Worm (Caenorhabditis elegans) whole organism, mixed stage, embryonic: ENCODE measurements around the gene Y116A8C.469.
"Not testable (repeated sequence)": the region's sequence is repeated elsewhere in the genome, so short reads cannot be mapped to it uniquely, and the experiment has no call there.

ENCODE experiments used
- bed-3 ChIP-seq: fragments of 200-800 bp; sonication (Bioruptor generic); optimal IDR thresholded peaks from 3 replicates; lab custom pipeline; 2018; ENCODE audit warnings: mild to moderate bottlenecking, missing genetic modification characterization, moderate library complexity, missing compliant biosample characterization
- blmp-1 ChIP-seq: fragments of 150-350 bp; optimal IDR thresholded peaks from 2 replicates; lab custom pipeline; 2014; ENCODE audit warnings: missing biosample characterization, missing genetic modification characterization
- lin-13 ChIP-seq: fragments of 150-350 bp; optimal IDR thresholded peaks from 2 replicates; lab custom pipeline; 2014; ENCODE audit warnings: missing biosample characterization, missing genetic modification characterization
- mep-1 ChIP-seq: fragments of 150-350 bp; optimal IDR thresholded peaks from 2 replicates; lab custom pipeline; 2017; ENCODE audit warnings: missing biosample characterization, missing genetic modification reagents, missing genetic modification characterization, inconsistent platforms
- nhr-2 ChIP-seq: fragments of 150-350 bp; optimal IDR thresholded peaks from 2 replicates; lab custom pipeline; 2014; ENCODE audit warnings: missing biosample characterization, missing genetic modification characterization
- nhr-237 ChIP-seq: fragments of 150-350 bp; optimal IDR thresholded peaks from 2 replicates; lab custom pipeline; 2014; ENCODE audit warnings: missing biosample characterization, missing genetic modification characterization
- nhr-28 ChIP-seq: fragments of 150-350 bp; optimal IDR thresholded peaks from 2 replicates; lab custom pipeline; 2014; ENCODE audit warnings: missing biosample characterization, missing genetic modification characterization
- nhr-76 ChIP-seq: sonication (generic microtip); optimal IDR thresholded peaks from 2 replicates; lab custom pipeline; 2017; ENCODE audit warnings: missing biosample characterization, missing genetic modification characterization
- pha-4 ChIP-seq: fragments of 150-350 bp; optimal IDR thresholded peaks from 2 replicates; lab custom pipeline; 2018; ENCODE audit warnings: missing biosample characterization, missing genetic modification reagents, missing genetic modification characterization
- sptf-1 ChIP-seq: sonication (generic microtip); optimal IDR thresholded peaks from 2 replicates; lab custom pipeline; 2017; ENCODE audit warnings: mild to moderate bottlenecking, missing genetic modification characterization, moderate library complexity, missing compliant biosample characterization
- unc-120 ChIP-seq: sonication (generic microtip); optimal IDR thresholded peaks from 2 replicates; lab custom pipeline; 2017; ENCODE audit warnings: missing genetic modification characterization, missing compliant biosample characterization; ENCODE audit not compliant: poor library complexity, severe bottlenecking
- unc-39 ChIP-seq: fragments of 150-350 bp; optimal IDR thresholded peaks from 2 replicates; lab custom pipeline; 2014; ENCODE audit warnings: missing biosample characterization, missing genetic modification characterization
- unc-62 ChIP-seq: fragments of 150-350 bp; optimal IDR thresholded peaks from 2 replicates; lab custom pipeline; 2014; ENCODE audit warnings: missing biosample characterization, missing genetic modification reagents, missing genetic modification characterization

DNA sequence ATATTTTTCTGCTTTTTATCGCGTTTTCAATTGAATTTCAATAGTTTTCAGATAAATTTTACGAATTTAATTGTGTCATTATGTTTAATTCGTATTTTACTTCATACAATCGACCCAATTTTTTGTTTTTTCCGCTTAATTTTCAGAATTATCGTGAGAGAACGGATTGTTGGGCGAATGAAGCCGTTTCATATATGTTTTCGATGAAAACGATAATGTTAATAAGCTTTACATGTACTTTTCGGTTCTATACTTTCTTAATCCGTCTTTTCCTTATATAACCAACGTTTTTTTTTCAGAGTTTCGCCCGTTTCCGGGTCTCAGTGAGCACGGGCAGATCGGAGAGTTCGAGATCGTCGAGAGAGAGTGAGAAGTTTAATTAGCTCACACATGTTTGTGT is 22.4 kb downstream of the Y116A8C.469 start, which contains the start of gene T06A10.2:
- not testable (repeated sequence) for TF ChIP-seq nhr-2; unc-62; nhr-28 (tag; lab: Kevin White, UChicago); sptf-1 (tag; lab: Kevin White, UChicago); unc-120 (tag; lab: Kevin White, UChicago); unc-39 (tag; lab: Kevin White, UChicago); lin-13; mep-1 (tag; lab: Kevin White, UChicago); nhr-76 (tag; lab: Kevin White, UChicago); blmp-1 (tag; lab: Kevin White, UChicago); nhr-237 (tag; lab: Kevin White, UChicago); pha-4 (tag; lab: Kevin White, UChicago); bed-3 (GFP tag; lab: Kevin White, UChicago)
